Fruit fly (Drosophila melanogaster) whole organism, prepupa: Measurements from ENCODE around the gene CG45066.
A peak's percentile ranks its signal among the peaks of the same experiment; 100 is the strongest.

Source experiments
- Blimp-1 ChIP-seq: fragments of 200-800 bp; sonication (Bioruptor generic); optimal IDR thresholded peaks from 3 replicates; lab custom pipeline; 2017; ENCODE audit warnings: missing biosample characterization, missing genetic modification characterization, mild to moderate bottlenecking, moderate library complexity, missing genetic modification reagents
- CG10631 ChIP-seq: fragments of 200-800 bp; sonication (Bioruptor generic); optimal IDR thresholded peaks from 2 replicates; lab custom pipeline; 2016; ENCODE audit warnings: missing biosample characterization, missing genetic modification characterization
- CG10669 ChIP-seq: fragments of 200-800 bp; sonication (Bioruptor generic); optimal IDR thresholded peaks from 3 replicates; lab custom pipeline; 2018; ENCODE audit warnings: missing biosample characterization, mild to moderate bottlenecking, missing genetic modification characterization, moderate library complexity
- CG11762 ChIP-seq: fragments of 200-800 bp; sonication (Bioruptor generic); optimal IDR thresholded peaks from 3 replicates; lab custom pipeline; 2016; ENCODE audit warnings: missing biosample characterization, missing genetic modification characterization; ENCODE audit not compliant: insufficient read depth
- CG11902 ChIP-seq: fragments of 200-800 bp; sonication (Bioruptor generic); optimal IDR thresholded peaks from 3 replicates; lab custom pipeline; 2016; ENCODE audit warnings: missing biosample characterization, missing genetic modification characterization
- CG15336 ChIP-seq: fragments of 200-800 bp; sonication (Bioruptor generic); IDR thresholded peaks from 2 replicates; pipeline ENCODE4 v1.3.6; 2022; ENCODE audit warnings: missing biosample characterization, missing genetic modification characterization
- CG1621 ChIP-seq: fragments of 200-800 bp; sonication (Bioruptor generic); optimal IDR thresholded peaks from 3 replicates; lab custom pipeline; 2018; ENCODE audit warnings: missing biosample characterization, mild to moderate bottlenecking, missing genetic modification characterization
- CG16779 ChIP-seq: fragments of 200-800 bp; sonication (Bioruptor generic); optimal IDR thresholded peaks from 3 replicates; lab custom pipeline; 2017; ENCODE audit warnings: missing biosample characterization, mild to moderate bottlenecking, missing genetic modification characterization
- CG3032 ChIP-seq: fragments of 200-800 bp; optimal IDR thresholded peaks from 2 replicates; lab custom pipeline; 2019; ENCODE audit warnings: missing biosample characterization, mild to moderate bottlenecking, missing genetic modification characterization, moderate library complexity
- CG31627 ChIP-seq: fragments of 200-800 bp; sonication (Bioruptor generic); optimal IDR thresholded peaks from 3 replicates; lab custom pipeline; 2016; ENCODE audit warnings: missing biosample characterization, missing genetic modification characterization
- CG32006 ChIP-seq: fragments of 200-800 bp; sonication (Bioruptor generic); optimal IDR thresholded peaks from 3 replicates; lab custom pipeline; 2017; ENCODE audit warnings: missing biosample characterization, mild to moderate bottlenecking, missing genetic modification characterization
- CG3919 ChIP-seq: fragments of 200-800 bp; sonication (Bioruptor generic); optimal IDR thresholded peaks from 3 replicates; lab custom pipeline; 2016; ENCODE audit warnings: missing biosample characterization, missing genetic modification characterization
- CG4318 ChIP-seq: fragments of 200-800 bp; sonication (Bioruptor generic); optimal IDR thresholded peaks from 3 replicates; lab custom pipeline; 2017; ENCODE audit warnings: missing biosample characterization, mild to moderate bottlenecking, missing genetic modification characterization
- CG6163 ChIP-seq: fragments of 200-800 bp; sonication (Bioruptor generic); IDR thresholded peaks from 3 replicates; pipeline ENCODE4 v1.3.6; 2022; ENCODE audit warnings: missing biosample characterization, missing genetic modification characterization
- CG6276 ChIP-seq: fragments of 200-800 bp; sonication (Bioruptor generic); optimal IDR thresholded peaks from 2 replicates; lab custom pipeline; 2017; ENCODE audit warnings: missing biosample characterization, mild to moderate bottlenecking, missing genetic modification characterization
- CG6792 ChIP-seq: fragments of 200-800 bp; sonication (Bioruptor generic); optimal IDR thresholded peaks from 3 replicates; lab custom pipeline; 2016; ENCODE audit warnings: missing biosample characterization, missing genetic modification characterization
- CG6808 ChIP-seq: fragments of 200-800 bp; sonication (Bioruptor generic); optimal IDR thresholded peaks from 3 replicates; lab custom pipeline; 2017; ENCODE audit warnings: missing biosample characterization, missing genetic modification characterization, mild to moderate bottlenecking, moderate library complexity, missing genetic modification reagents
- CG6854 ChIP-seq: fragments of 200-800 bp; sonication (Bioruptor generic); optimal IDR thresholded peaks from 2 replicates; lab custom pipeline; 2017; ENCODE audit warnings: missing biosample characterization, mild to moderate bottlenecking, missing genetic modification characterization
- CG7368 ChIP-seq: fragments of 200-800 bp; sonication (Bioruptor generic); optimal IDR thresholded peaks from 3 replicates; lab custom pipeline; 2016; ENCODE audit warnings: missing biosample characterization, missing genetic modification characterization
- CG8119 ChIP-seq: fragments of 200-800 bp; sonication (Bioruptor generic); IDR thresholded peaks from 3 replicates; pipeline ENCODE4 v1.3.6; 2022; ENCODE audit warnings: missing biosample characterization, missing genetic modification characterization
- CG8319 ChIP-seq: fragments of 200-800 bp; sonication (Bioruptor generic); optimal IDR thresholded peaks from 3 replicates; lab custom pipeline; 2016; ENCODE audit warnings: missing biosample characterization, missing genetic modification characterization
- CG8632 ChIP-seq: fragments of 200-800 bp; sonication (Bioruptor generic); optimal IDR thresholded peaks from 3 replicates; lab custom pipeline; 2016; ENCODE audit warnings: missing biosample characterization, missing genetic modification characterization
- Eip78C ChIP-seq: fragments of 200-800 bp; sonication (Bioruptor generic); peaks from one replicate; lab custom pipeline; 2016; ENCODE audit warnings: missing biosample characterization, missing genetic modification characterization
- Ets21C ChIP-seq: fragments of 200-800 bp; sonication (Bioruptor generic); optimal IDR thresholded peaks from 3 replicates; lab custom pipeline; 2016; ENCODE audit warnings: missing biosample characterization, missing genetic modification characterization
- Ets96B ChIP-seq: fragments of 200-800 bp; optimal IDR thresholded peaks from 2 replicates; lab custom pipeline; 2019; ENCODE audit warnings: missing biosample characterization, mild to moderate bottlenecking, missing genetic modification characterization, moderate library complexity
- Gug ChIP-seq: fragments of 200-800 bp; sonication (Bioruptor generic); IDR thresholded peaks from 2 replicates; pipeline ENCODE4 v1.3.6; 2022; ENCODE audit warnings: missing biosample characterization, missing genetic modification characterization
- Hr38 ChIP-seq: sonication (Bioruptor generic); optimal IDR thresholded peaks from 2 replicates; lab custom pipeline; 2016; ENCODE audit warnings: missing biosample characterization, missing genetic modification characterization
- Hr39 ChIP-seq: fragments of 200-800 bp; sonication (Bioruptor generic); optimal IDR thresholded peaks from 2 replicates; lab custom pipeline; 2016; ENCODE audit warnings: missing biosample characterization, missing genetic modification characterization
- Lpt ChIP-seq: fragments of 200-800 bp; sonication (Bioruptor generic); optimal IDR thresholded peaks from 3 replicates; lab custom pipeline; 2016; ENCODE audit warnings: missing biosample characterization, missing genetic modification characterization
- Met ChIP-seq: fragments of 200-800 bp; sonication (Bioruptor generic); optimal IDR thresholded peaks from 3 replicates; lab custom pipeline; 2016; ENCODE audit warnings: missing biosample characterization, missing genetic modification characterization
- OdsH ChIP-seq: fragments of 200-800 bp; sonication (Bioruptor generic); optimal IDR thresholded peaks from 3 replicates; lab custom pipeline; 2016; ENCODE audit warnings: missing biosample characterization, missing genetic modification characterization
- Smox ChIP-seq: fragments of 200-800 bp; sonication (Bioruptor generic); optimal IDR thresholded peaks from 3 replicates; lab custom pipeline; 2016; ENCODE audit warnings: missing biosample characterization, missing genetic modification characterization
- Sox102F ChIP-seq: fragments of 200-800 bp; sonication (Bioruptor generic); optimal IDR thresholded peaks from 2 replicates; lab custom pipeline; 2016; ENCODE audit warnings: missing biosample characterization, mild to moderate bottlenecking, missing genetic modification characterization
- Sox14 ChIP-seq: fragments of 200-800 bp; sonication (Bioruptor generic); optimal IDR thresholded peaks from 3 replicates; lab custom pipeline; 2016; ENCODE audit warnings: missing biosample characterization, missing genetic modification characterization
- Sox15 ChIP-seq: fragments of 200-800 bp; sonication (Bioruptor generic); optimal IDR thresholded peaks from 3 replicates; lab custom pipeline; 2016; ENCODE audit warnings: missing biosample characterization, missing genetic modification characterization
- achi ChIP-seq: fragments of 200-800 bp; sonication (Bioruptor generic); optimal IDR thresholded peaks from 3 replicates; lab custom pipeline; 2016; ENCODE audit warnings: missing biosample characterization, missing genetic modification characterization
- acj6 ChIP-seq: fragments of 200-800 bp; sonication (Bioruptor generic); optimal IDR thresholded peaks from 3 replicates; lab custom pipeline; 2016; ENCODE audit warnings: missing biosample characterization, missing genetic modification characterization
- dac ChIP-seq: fragments of 200-800 bp; sonication (Bioruptor generic); optimal IDR thresholded peaks from 2 replicates; lab custom pipeline; 2017; ENCODE audit warnings: missing biosample characterization, mild to moderate bottlenecking, missing genetic modification characterization
- dsx ChIP-seq: fragments of 200-800 bp; optimal IDR thresholded peaks from 3 replicates; lab custom pipeline; 2019; ENCODE audit warnings: missing biosample characterization, mild to moderate bottlenecking, missing genetic modification characterization, moderate library complexity; ENCODE audit not compliant: poor library complexity, severe bottlenecking
- eg ChIP-seq: fragments of 200-800 bp; sonication (Bioruptor generic); IDR thresholded peaks from 3 replicates; pipeline ENCODE4 v1.3.6; 2022; ENCODE audit warnings: missing biosample characterization, missing genetic modification characterization
- esn ChIP-seq: fragments of 200-800 bp; sonication (Bioruptor generic); optimal IDR thresholded peaks from 2 replicates; lab custom pipeline; 2016; ENCODE audit warnings: missing biosample characterization, mild to moderate bottlenecking, missing genetic modification characterization, moderate library complexity
- fd85E ChIP-seq: fragments of 200-800 bp; sonication (Bioruptor generic); optimal IDR thresholded peaks from 3 replicates; lab custom pipeline; 2016; ENCODE audit warnings: missing biosample characterization, missing genetic modification characterization
- fkh ChIP-seq: fragments of 200-800 bp; sonication (Bioruptor generic); optimal IDR thresholded peaks from 3 replicates; lab custom pipeline; 2017; ENCODE audit warnings: missing biosample characterization, mild to moderate bottlenecking, missing genetic modification characterization, moderate library complexity
- lz ChIP-seq: fragments of 200-800 bp; sonication (Bioruptor generic); optimal IDR thresholded peaks from 3 replicates; lab custom pipeline; 2016; ENCODE audit warnings: missing biosample characterization, missing genetic modification characterization
- net ChIP-seq: fragments of 200-800 bp; sonication (Bioruptor generic); optimal IDR thresholded peaks from 3 replicates; lab custom pipeline; 2016; ENCODE audit warnings: missing biosample characterization, missing genetic modification characterization
- pdm3 ChIP-seq: fragments of 200-800 bp; sonication (Bioruptor generic); optimal IDR thresholded peaks from 3 replicates; lab custom pipeline; 2016; ENCODE audit warnings: missing biosample characterization, missing genetic modification characterization
- salr ChIP-seq, 2 experiments: fragments of 200-800 bp; sonication (Bioruptor generic); optimal IDR thresholded peaks; 3 replicates each; lab custom pipeline; 2016 to 2018; ENCODE audit warnings: missing biosample characterization in 2 of 2, missing genetic modification characterization in 2 of 2, mild to moderate bottlenecking in 1 of 2
- spab ChIP-seq: fragments of 200-800 bp; sonication (Bioruptor generic); optimal IDR thresholded peaks from 2 replicates; lab custom pipeline; 2017; ENCODE audit warnings: missing biosample characterization, mild to moderate bottlenecking, missing genetic modification characterization, missing genetic modification reagents
- ss ChIP-seq, 2 experiments: fragments of 200-800 bp; sonication (Bioruptor generic); optimal IDR thresholded peaks; 2 replicates in 1 of 2; 3 replicates in 1 of 2; lab custom pipeline; 2017 to 2018; ENCODE audit warnings: mild to moderate bottlenecking in 2 of 2, missing biosample characterization in 2 of 2, missing genetic modification characterization in 2 of 2, moderate library complexity in 1 of 2
- svp ChIP-seq: fragments of 200-800 bp; sonication (Bioruptor generic); peaks from one replicate; lab custom pipeline; 2016; ENCODE audit warnings: missing biosample characterization, missing genetic modification characterization
- vri ChIP-seq: fragments of 200-800 bp; sonication (Bioruptor generic); optimal IDR thresholded peaks from 3 replicates; lab custom pipeline; 2016; ENCODE audit warnings: missing biosample characterization, mild to moderate bottlenecking, missing genetic modification characterization

Gene CG45066

DNA sequence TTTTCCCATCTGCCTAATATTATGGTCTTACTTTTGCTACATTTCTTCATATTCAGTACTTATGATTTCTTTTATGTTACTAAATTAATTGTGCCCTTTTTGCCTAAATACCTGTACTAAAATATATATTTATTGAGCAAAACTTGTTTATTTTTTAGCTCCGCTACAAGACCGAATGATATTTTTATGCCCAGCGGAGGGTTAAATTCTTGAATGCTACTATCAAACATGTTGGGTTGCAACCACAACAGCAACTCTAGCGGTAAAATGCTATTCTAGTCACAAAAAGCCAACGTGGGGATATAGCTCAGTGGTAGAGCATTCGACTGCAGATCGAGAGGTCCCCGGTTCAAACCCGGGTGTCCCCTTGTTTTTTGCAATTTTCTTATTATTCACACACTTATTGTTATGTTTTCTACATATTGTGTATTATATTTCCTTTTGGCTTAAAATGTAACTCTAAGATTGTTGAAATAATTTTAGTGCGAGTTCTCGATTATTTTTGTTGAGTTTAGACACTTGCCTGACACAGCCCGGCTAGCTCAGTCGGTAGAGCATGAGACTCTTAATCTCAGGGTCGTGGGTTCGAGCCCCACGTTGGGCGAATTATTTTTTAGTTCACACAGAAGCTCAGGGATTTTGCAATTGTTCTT lies 14.8 kb downstream of the CG45066 start:
- TF ChIP-seq Blimp-1 (GFP tag; lab: Kevin White, UChicago): no peak
- TF ChIP-seq spab (GFP tag; lab: Kevin White, UChicago): no peak
- peak; percentile 10 for TF ChIP-seq acj6
- TF ChIP-seq CG32006: no peak
- TF ChIP-seq CG7368: peak; percentile 12
- TF ChIP-seq Eip78C (GFP tag; lab: Kevin White, UChicago): peak; percentile 86
- TF ChIP-seq CG8119 (GFP tag; lab: Robert Waterston, UW): peak; percentile 62; the same call in 2 of the 3 replicates
- no peak for TF ChIP-seq pdm3
- 0 out of 2 replicates have a peak, but pooled peaks have one; percentile 43 for TF ChIP-seq CG15336 (GFP tag; lab: Robert Waterston, UW)
- no peak for TF ChIP-seq salr (GFP tag; optimal IDR thresholded peaks at IDR 0.05; lab: Kevin White, UChicago)
- TF ChIP-seq dac (GFP tag; lab: Kevin White, UChicago): no peak
- TF ChIP-seq Gug (GFP tag; lab: Robert Waterston, UW): no peak
- peak; percentile 82 for TF ChIP-seq svp (GFP tag; lab: Kevin White, UChicago)
- TF ChIP-seq OdsH (GFP tag; lab: Kevin White, UChicago): peak; percentile 31
- TF ChIP-seq Met (GFP tag; lab: Kevin White, UChicago): peak; percentile 43
- TF ChIP-seq Sox15: no peak
- peak; percentile 38 for TF ChIP-seq CG3032 (tag; lab: Kevin White, UChicago)
- TF ChIP-seq esn (GFP tag; lab: Kevin White, UChicago): peak; percentile 40
- no peak for TF ChIP-seq Smox (GFP tag; lab: Kevin White, UChicago)
- no peak for TF ChIP-seq CG6276 (GFP tag; lab: Kevin White, UChicago)
- TF ChIP-seq lz (GFP tag; lab: Kevin White, UChicago): peak; percentile 39
- TF ChIP-seq CG6792 (GFP tag; lab: Kevin White, UChicago): no peak
- no peak for TF ChIP-seq Hr38 (GFP tag; lab: Kevin White, UChicago)
- TF ChIP-seq CG4318 (GFP tag; lab: Kevin White, UChicago): no peak
- peak; percentile 45; the same call in 1 of the 3 replicates for TF ChIP-seq eg
- peak; percentile 22 for TF ChIP-seq CG10631 (GFP tag; lab: Kevin White, UChicago)
- TF ChIP-seq fkh (GFP tag; lab: Kevin White, UChicago): no peak
- peak; percentile 51 for TF ChIP-seq achi
- no peak for TF ChIP-seq CG11902 (GFP tag; lab: Kevin White, UChicago)
- peak; percentile 33 for TF ChIP-seq Ets96B (tag; lab: Kevin White, UChicago)
- peak; percentile 43 for TF ChIP-seq CG3919
- no peak for TF ChIP-seq CG11762 (GFP tag; lab: Kevin White, UChicago)
- TF ChIP-seq net (GFP tag; lab: Kevin White, UChicago): no peak
- TF ChIP-seq dsx (GFP tag; lab: Kevin White, UChicago): peak; percentile 32
- no peak for TF ChIP-seq CG16779
- TF ChIP-seq CG6808 (GFP tag; lab: Kevin White, UChicago): peak; percentile 58
- TF ChIP-seq CG6854 (GFP tag; lab: Kevin White, UChicago): no peak
- 0 out of 3 replicates have a peak, but pooled peaks have one; percentile 14 for TF ChIP-seq CG6163 (GFP tag; lab: Robert Waterston, UW)
- no peak for TF ChIP-seq CG31627 (GFP tag; lab: Kevin White, UChicago)
- peak; percentile 24 for TF ChIP-seq CG10669 (GFP tag; lab: Kevin White, UChicago)
- no peak for TF ChIP-seq vri (GFP tag; lab: Kevin White, UChicago)
- TF ChIP-seq Lpt (GFP tag; lab: Kevin White, UChicago): no peak
- TF ChIP-seq CG8632 (GFP tag; lab: Kevin White, UChicago): no peak
- no peak for TF ChIP-seq Hr39 (GFP tag; lab: Kevin White, UChicago)
- TF ChIP-seq Ets21C: no peak
- TF ChIP-seq CG8319: no peak
- TF ChIP-seq CG1621: no peak
- TF ChIP-seq fd85E (GFP tag; lab: Kevin White, UChicago): no peak
- no peak for TF ChIP-seq Sox102F (GFP tag; lab: Kevin White, UChicago)
- peak in 1 of 2 experiments; percentile 39 for TF ChIP-seq ss (GFP tag; optimal IDR thresholded peaks at IDR 0.05; lab: Kevin White, UChicago)
- peak; percentile 34 for TF ChIP-seq Sox14
